Worm (Caenorhabditis elegans) whole organism, L3 larva: ENCODE measurements around the gene lgc-11.

ENCODE experiments used
- R02D3.7 ChIP-seq: fragments of 150-350 bp; optimal IDR thresholded peaks from 2 replicates; lab custom pipeline; 2014; ENCODE audit warnings: missing biosample characterization, missing genetic modification characterization
- ZK546.5 ChIP-seq: sonication (generic microtip); optimal IDR thresholded peaks from 2 replicates; lab custom pipeline; 2017; ENCODE audit warnings: missing biosample characterization, missing genetic modification characterization
- aly-2 ChIP-seq: fragments of 150-350 bp; optimal IDR thresholded peaks from 2 replicates; lab custom pipeline; 2014; ENCODE audit warnings: missing biosample characterization, missing genetic modification characterization
- ama-1 ChIP-seq: fragments of 150-350 bp; optimal IDR thresholded peaks from 2 replicates; lab custom pipeline; 2018
- ceh-28 ChIP-seq: fragments of 150-350 bp; optimal IDR thresholded peaks from 2 replicates; lab custom pipeline; 2014; ENCODE audit warnings: missing biosample characterization, missing genetic modification reagents, missing genetic modification characterization
- ceh-9 ChIP-seq: sonication (generic microtip); optimal IDR thresholded peaks from 2 replicates; lab custom pipeline; 2018; ENCODE audit warnings: missing biosample characterization, missing genetic modification characterization
- egl-5 ChIP-seq: fragments of 150-350 bp; optimal IDR thresholded peaks from 2 replicates; lab custom pipeline; 2017; ENCODE audit warnings: missing biosample characterization, missing genetic modification reagents, missing genetic modification characterization, inconsistent platforms
- elt-1 ChIP-seq: fragments of 150-350 bp; optimal IDR thresholded peaks from 2 replicates; lab custom pipeline; 2014; ENCODE audit warnings: missing biosample characterization, missing genetic modification characterization
- elt-3 ChIP-seq, 3 experiments: fragments of 150-350 bp in 1 of 3; sonication (generic microtip) in 2 of 3; optimal IDR thresholded peaks; 2 replicates in 2 of 3; 4 replicates in 1 of 3; lab custom pipeline; 2014 to 2017; ENCODE audit warnings: missing biosample characterization in 3 of 3, missing genetic modification characterization in 3 of 3
- eor-1 ChIP-seq, 2 experiments: fragments of 150-350 bp; optimal IDR thresholded peaks; 2 replicates each; lab custom pipeline; 2014 to 2018; ENCODE audit warnings: missing biosample characterization in 2 of 2, missing genetic modification characterization in 2 of 2
- fkh-10 ChIP-seq: sonication (generic microtip); optimal IDR thresholded peaks from 2 replicates; lab custom pipeline; 2017; ENCODE audit warnings: missing biosample characterization, missing genetic modification reagents, missing genetic modification characterization
- fkh-2 ChIP-seq: fragments of 150-350 bp; optimal IDR thresholded peaks from 2 replicates; lab custom pipeline; 2014; ENCODE audit warnings: missing biosample characterization, missing genetic modification reagents, missing genetic modification characterization
- fos-1 ChIP-seq: fragments of 150-350 bp; optimal IDR thresholded peaks from 2 replicates; lab custom pipeline; 2014; ENCODE audit warnings: missing biosample characterization, missing genetic modification characterization
- lin-15B ChIP-seq: fragments of 150-350 bp; optimal IDR thresholded peaks from 2 replicates; lab custom pipeline; 2014; ENCODE audit warnings: missing biosample characterization, missing genetic modification characterization
- lsy-12 ChIP-seq: sonication (generic microtip); optimal IDR thresholded peaks from 2 replicates; lab custom pipeline; 2016; ENCODE audit warnings: mild to moderate bottlenecking, missing genetic modification characterization, missing compliant biosample characterization
- mml-1 ChIP-seq: fragments of 150-350 bp; sonication (generic microtip); optimal IDR thresholded peaks from 3 replicates; lab custom pipeline; 2014; ENCODE audit warnings: missing biosample characterization, missing genetic modification characterization
- nfya-1 ChIP-seq: sonication (generic microtip); optimal IDR thresholded peaks from 2 replicates; lab custom pipeline; 2017; ENCODE audit warnings: missing genetic modification characterization, mild to moderate bottlenecking, missing compliant biosample characterization, antibody characterized with exemption, moderate library complexity; ENCODE audit not compliant: insufficient read depth
- nhr-11 ChIP-seq: fragments of 150-350 bp; optimal IDR thresholded peaks from 2 replicates; lab custom pipeline; 2014; ENCODE audit warnings: missing biosample characterization, missing genetic modification characterization
- nhr-12 ChIP-seq: fragments of 150-350 bp; optimal IDR thresholded peaks from 2 replicates; lab custom pipeline; 2014; ENCODE audit warnings: missing biosample characterization, missing genetic modification characterization
- nhr-23 ChIP-seq: fragments of 150-350 bp; optimal IDR thresholded peaks from 2 replicates; lab custom pipeline; 2014; ENCODE audit warnings: missing biosample characterization, missing genetic modification reagents, missing genetic modification characterization
- nhr-25 ChIP-seq: sonication (generic microtip); optimal IDR thresholded peaks from 2 replicates; lab custom pipeline; 2017; ENCODE audit warnings: missing biosample characterization, missing genetic modification characterization
- nhr-28 ChIP-seq: fragments of 150-350 bp; optimal IDR thresholded peaks from 2 replicates; lab custom pipeline; 2014; ENCODE audit warnings: missing biosample characterization, missing genetic modification characterization
- nhr-43 ChIP-seq: sonication (generic microtip); optimal IDR thresholded peaks from 2 replicates; lab custom pipeline; 2016; ENCODE audit warnings: mild to moderate bottlenecking, missing genetic modification characterization, missing compliant biosample characterization; ENCODE audit not compliant: poor library complexity, severe bottlenecking
- nhr-67 ChIP-seq: fragments of 150-350 bp; optimal IDR thresholded peaks from 2 replicates; lab custom pipeline; 2014; ENCODE audit warnings: missing biosample characterization, missing genetic modification characterization
- nhr-76 ChIP-seq: fragments of 150-350 bp; sonication (generic microtip); optimal IDR thresholded peaks from 5 replicates; lab custom pipeline; 2014; ENCODE audit warnings: missing biosample characterization, missing genetic modification characterization
- nhr-77 ChIP-seq: fragments of 150-350 bp; optimal IDR thresholded peaks from 2 replicates; lab custom pipeline; 2014; ENCODE audit warnings: missing biosample characterization, missing genetic modification characterization
- pha-4 ChIP-seq: fragments of 150-350 bp; optimal IDR thresholded peaks from 2 replicates; lab custom pipeline; 2014; ENCODE audit warnings: missing biosample characterization, missing genetic modification reagents, missing genetic modification characterization
- snpc-4 ChIP-seq: fragments of 150-350 bp; optimal IDR thresholded peaks from 2 replicates; lab custom pipeline; 2014; ENCODE audit warnings: missing biosample characterization, missing genetic modification characterization
- tbx-2 ChIP-seq: sonication (generic microtip); optimal IDR thresholded peaks from 2 replicates; lab custom pipeline; 2016; ENCODE audit warnings: mild to moderate bottlenecking, missing genetic modification characterization, missing compliant biosample characterization
- unc-39 ChIP-seq: sonication (generic microtip); optimal IDR thresholded peaks from 4 replicates; lab custom pipeline; 2017; ENCODE audit warnings: missing biosample characterization, missing genetic modification characterization
- unc-62 ChIP-seq: fragments of 150-350 bp; sonication (generic microtip); optimal IDR thresholded peaks from 4 replicates; lab custom pipeline; 2014; ENCODE audit warnings: missing biosample characterization, missing genetic modification reagents, missing genetic modification characterization
- zag-1 ChIP-seq: fragments of 150-350 bp; optimal IDR thresholded peaks from 2 replicates; lab custom pipeline; 2014; ENCODE audit warnings: missing biosample characterization, missing genetic modification characterization
- ztf-11 ChIP-seq: fragments of 150-350 bp; optimal IDR thresholded peaks from 2 replicates; lab custom pipeline; 2014; ENCODE audit warnings: missing biosample characterization, missing genetic modification characterization
- ztf-4 ChIP-seq: fragments of 150-350 bp; optimal IDR thresholded peaks from 2 replicates; lab custom pipeline; 2014; ENCODE audit warnings: missing biosample characterization, missing genetic modification characterization

lgc-11 gene

ce11 chrX:7506533-7506932, at the start of gene lgc-11:
lgc-11 (minus strand) TSS chrX:7506633.
- TF ChIP-seq eor-1 (tag; optimal IDR thresholded peaks at IDR 0.05; lab: Kevin White, UChicago) = no peak
- no peak for TF ChIP-seq unc-39
- no peak for TF ChIP-seq snpc-4
- TF ChIP-seq ceh-9 (tag; lab: Kevin White, UChicago) = no peak

ce11 chrX:7554326-7554725, 47.9 kb upstream of the lgc-11 start, which contains the start of gene F46C8.8:
F46C8.8 (minus strand) TSS chrX:7554426.
- no peak for TF ChIP-seq nfya-1 (tag; lab: Kevin White, UChicago)
- no peak for TF ChIP-seq nhr-12 (tag; lab: Kevin White, UChicago)
- no peak for TF ChIP-seq ZK546.5 (tag; lab: Kevin White, UChicago)
- no peak for TF ChIP-seq R02D3.7 (tag; lab: Kevin White, UChicago)
- no peak for TF ChIP-seq ztf-4 (tag; lab: Kevin White, UChicago)
- no peak for TF ChIP-seq egl-5 (tag; lab: Kevin White, UChicago)
- TF ChIP-seq ztf-11 = no peak
- no peak for TF ChIP-seq snpc-4
- no peak for TF ChIP-seq ceh-9 (tag; lab: Kevin White, UChicago)
- no peak for TF ChIP-seq ama-1 (lab: Kevin White, UChicago)
- TF ChIP-seq nhr-25 (tag; lab: Kevin White, UChicago) = no peak
- TF ChIP-seq lin-15B (tag; lab: Kevin White, UChicago) = no peak
- no peak for TF ChIP-seq tbx-2 (tag; lab: Kevin White, UChicago)
- no peak for TF ChIP-seq nhr-28 (tag; lab: Kevin White, UChicago)
- no peak for TF ChIP-seq pha-4
- TF ChIP-seq ceh-28 (tag; lab: Kevin White, UChicago) = no peak
- no peak for TF ChIP-seq elt-1 (tag; lab: Kevin White, UChicago)
- no peak for TF ChIP-seq unc-62
- TF ChIP-seq nhr-67 (tag; lab: Kevin White, UChicago) = no peak
- TF ChIP-seq nhr-77 (tag; lab: Kevin White, UChicago) = no peak

DNA sequence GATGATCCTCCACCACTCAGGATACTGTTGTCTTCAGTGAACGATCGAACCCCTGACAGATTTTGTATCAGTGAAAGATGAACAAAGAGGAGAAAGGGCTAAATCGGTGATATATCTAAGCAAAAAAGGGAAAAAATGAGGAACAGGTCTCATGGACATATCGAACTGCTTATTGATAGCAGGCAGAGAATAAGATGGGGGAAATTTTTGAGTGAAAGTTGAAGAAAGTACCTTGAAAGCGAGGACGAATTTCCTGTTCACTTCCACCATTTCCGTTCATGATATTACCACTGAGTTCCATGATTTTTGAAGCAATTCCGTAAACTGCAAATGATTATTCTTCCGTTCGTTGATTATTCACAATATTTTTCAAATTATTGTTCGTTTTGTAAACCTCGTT, 46.9 kb upstream of the lgc-11 start:
- TF ChIP-seq nhr-25 (tag; lab: Kevin White, UChicago) = peak; percentile 18
- TF ChIP-seq nhr-43 (tag; lab: Kevin White, UChicago) = peak; percentile 18
- no peak for TF ChIP-seq lsy-12 (tag; lab: Kevin White, UChicago)
- TF ChIP-seq, all 47 proteins: peak for 2

DNA sequence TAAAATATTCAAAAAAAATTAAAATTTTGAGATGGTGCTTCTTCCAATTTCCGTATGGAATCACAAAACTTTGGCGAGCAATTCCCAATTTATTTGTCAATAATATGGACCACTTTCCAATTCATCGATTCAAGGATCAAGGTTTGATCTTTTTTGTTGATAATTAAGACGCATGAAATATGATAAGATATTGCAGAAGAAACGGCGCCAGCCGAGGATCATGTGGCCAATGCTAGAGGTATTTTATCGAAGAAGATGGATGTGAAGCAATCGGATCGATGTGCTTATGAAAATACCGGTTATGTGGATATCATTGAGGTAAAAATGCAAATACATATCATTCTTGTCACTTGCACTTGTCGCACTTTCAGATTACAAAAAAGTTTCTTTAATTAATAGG, 44.0 kb upstream of the lgc-11 start:
- no peak for TF ChIP-seq zag-1 (tag; lab: Kevin White, UChicago)
- TF ChIP-seq fkh-2 (tag; lab: Kevin White, UChicago) = no peak
- TF ChIP-seq nhr-25 (tag; lab: Kevin White, UChicago) = peak; percentile 15
- TF ChIP-seq mml-1 (tag; lab: Kevin White, UChicago) = no peak
- TF ChIP-seq fos-1 (tag; lab: Kevin White, UChicago) = no peak
- TF ChIP-seq aly-2 = no peak
- TF ChIP-seq eor-1 (tag; optimal IDR thresholded peaks at IDR 0.05; lab: Kevin White, UChicago) = no peak
- no peak for TF ChIP-seq elt-3 (tag; optimal IDR thresholded peaks at IDR 0.05; lab: Kevin White, UChicago)
- TF ChIP-seq fkh-10 = no peak
- TF ChIP-seq ama-1 (lab: Kevin White, UChicago) = no peak
- no peak for TF ChIP-seq nhr-67 (tag; lab: Kevin White, UChicago)
- TF ChIP-seq pha-4 = no peak
- no peak for TF ChIP-seq nhr-11 (tag; lab: Kevin White, UChicago)
- TF ChIP-seq ztf-4 (tag; lab: Kevin White, UChicago) = no peak
- TF ChIP-seq nhr-76 (tag; lab: Kevin White, UChicago) = no peak
- TF ChIP-seq nhr-43 (tag; lab: Kevin White, UChicago) = peak; percentile 42

ce11 chrX:7548158-7548557, 41.7 kb upstream of the lgc-11 start, which contains the start of gene F46C8.1:
F46C8.1 (plus strand) TSS chrX:7548458.
- TF ChIP-seq nhr-23 = no peak
- TF ChIP-seq eor-1 (tag; optimal IDR thresholded peaks at IDR 0.05; lab: Kevin White, UChicago) = no peak
- TF ChIP-seq fos-1 (tag; lab: Kevin White, UChicago) = no peak
- TF ChIP-seq R02D3.7 (tag; lab: Kevin White, UChicago) = no peak
- no peak for TF ChIP-seq unc-39
- no peak for TF ChIP-seq nhr-12 (tag; lab: Kevin White, UChicago)
- no peak for TF ChIP-seq lsy-12 (tag; lab: Kevin White, UChicago)
- no peak for TF ChIP-seq nhr-76 (tag; lab: Kevin White, UChicago)
- no peak for TF ChIP-seq nhr-67 (tag; lab: Kevin White, UChicago)
